Worm (Caenorhabditis elegans): Measurements from ENCODE around the gene T10C6.10.
"Not testable (repeated sequence)": the region's sequence is repeated elsewhere in the genome, so short reads cannot be mapped to it uniquely, and the experiment has no call there.

T10C6.10 gene

DNA sequence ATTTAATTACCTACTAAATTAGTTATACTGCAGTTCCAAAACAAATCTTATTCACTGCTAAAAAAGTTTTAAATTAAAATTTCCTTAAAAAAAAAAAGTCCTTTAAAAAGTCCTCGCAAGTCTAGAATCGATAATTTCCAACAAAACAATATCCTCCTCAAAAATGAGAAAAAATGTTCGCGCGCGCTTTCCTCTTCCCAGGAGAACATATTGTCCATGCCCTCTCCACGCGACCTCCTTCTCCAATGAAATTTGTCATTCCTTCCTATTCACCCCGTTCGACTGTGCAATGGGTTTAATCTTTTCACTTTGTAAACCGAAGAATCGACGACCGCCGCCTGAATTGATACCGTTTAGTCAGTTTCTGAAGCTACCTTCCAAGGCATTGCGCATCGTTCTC, at the start of gene T10C6.10:
Gene T10C6.10, plus strand, starts transcription at position 248 of the 400 bp plus-strand sequence.
- no peak for TF ChIP-seq unc-62 (GFP tag; optimal IDR thresholded peaks at IDR 0.05)

DNA sequence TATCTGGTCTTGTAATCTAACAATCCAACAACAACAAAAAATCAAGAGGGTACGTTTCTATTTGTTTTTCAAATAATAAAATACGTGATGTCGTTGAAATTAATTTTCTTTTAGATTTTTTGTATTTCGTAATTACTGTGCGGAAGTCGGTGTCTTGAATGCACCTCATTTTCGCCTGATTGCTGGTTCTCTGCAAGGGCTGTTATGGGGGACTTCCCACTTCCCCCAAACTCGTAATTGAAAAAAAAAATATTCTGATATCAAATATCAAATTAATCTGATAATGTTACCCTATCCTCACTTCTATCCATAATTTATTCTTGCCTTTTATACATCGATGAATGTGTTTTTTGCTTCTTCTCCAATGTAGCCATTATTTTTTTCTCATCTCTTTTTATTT, 48.1 kb upstream of the T10C6.10 start, which contains the start of gene F36G9.15:
Gene F36G9.15, minus strand, starts transcription at position 101 of the 400 bp plus-strand sequence.
- TF ChIP-seq unc-62 (GFP tag; optimal IDR thresholded peaks at IDR 0.05): no peak

- not testable (repeated sequence) for TF ChIP-seq unc-62 (GFP tag; optimal IDR thresholded peaks at IDR 0.05)
These were observed 44.4 kb upstream of the T10C6.10 start, which contains the start of gene C06C6.7 for ce11 chrV:15991850-15992249. Gene C06C6.7 (plus strand): TSS chrV:15992150.

DNA sequence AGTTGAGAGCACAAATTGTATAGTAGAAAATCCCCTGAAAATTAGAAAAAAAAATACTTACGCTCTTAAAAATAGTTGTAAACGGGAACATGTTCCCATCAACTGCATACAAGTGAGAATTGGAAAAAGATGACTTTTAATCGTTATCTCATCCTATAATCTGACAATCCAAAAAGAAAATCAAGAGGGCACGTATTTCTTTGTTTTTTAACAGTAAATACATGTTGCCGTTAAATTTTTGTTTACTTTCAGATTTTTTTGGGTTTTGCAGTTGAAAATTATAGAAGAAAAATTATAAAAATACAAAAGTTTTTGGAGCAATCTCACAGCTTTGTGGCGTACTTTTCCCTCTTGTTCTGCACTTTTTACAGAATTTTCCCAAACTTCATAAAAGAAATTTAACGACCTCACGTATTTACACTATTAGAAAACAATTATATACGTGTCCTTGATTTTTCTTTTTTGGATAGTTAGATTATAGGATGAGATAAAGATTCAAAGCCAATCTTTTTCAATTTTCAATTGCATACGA, 39.5 kb upstream of the T10C6.10 start, which contains the start of the genes C06C6.9 and C06C6.8:
Gene C06C6.9, minus strand, starts transcription at position 101 of the 532 bp plus-strand sequence.
Gene C06C6.8, plus strand, starts transcription at position 482 of the 532 bp plus-strand sequence.
- TF ChIP-seq unc-62 (GFP tag; optimal IDR thresholded peaks at IDR 0.05): no peak

DNA sequence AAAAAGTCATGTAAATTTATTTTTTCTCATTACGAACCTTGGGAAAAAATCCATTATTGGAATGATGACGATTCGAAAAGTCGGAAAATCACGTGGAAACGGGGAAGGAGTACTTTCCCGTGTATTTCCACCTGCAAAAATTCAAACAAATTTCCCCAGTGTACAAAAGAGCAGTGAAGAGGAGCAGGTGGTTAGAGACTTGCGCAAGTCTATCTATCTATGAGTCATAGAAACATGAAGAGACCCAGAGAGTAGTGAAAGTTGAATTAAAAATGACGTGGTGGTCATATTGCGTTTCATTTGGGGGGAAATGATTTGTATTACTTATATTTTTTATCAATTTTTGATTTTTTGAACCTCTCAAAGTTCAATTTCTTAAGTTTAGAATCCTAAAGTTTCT, 35.8 kb upstream of the T10C6.10 start, which contains the start of gene nhr-50:
Gene nhr-50, minus strand, starts transcription at position 199 of the 400 bp plus-strand sequence.
- no peak for TF ChIP-seq unc-62 (GFP tag; optimal IDR thresholded peaks at IDR 0.05)

DNA sequence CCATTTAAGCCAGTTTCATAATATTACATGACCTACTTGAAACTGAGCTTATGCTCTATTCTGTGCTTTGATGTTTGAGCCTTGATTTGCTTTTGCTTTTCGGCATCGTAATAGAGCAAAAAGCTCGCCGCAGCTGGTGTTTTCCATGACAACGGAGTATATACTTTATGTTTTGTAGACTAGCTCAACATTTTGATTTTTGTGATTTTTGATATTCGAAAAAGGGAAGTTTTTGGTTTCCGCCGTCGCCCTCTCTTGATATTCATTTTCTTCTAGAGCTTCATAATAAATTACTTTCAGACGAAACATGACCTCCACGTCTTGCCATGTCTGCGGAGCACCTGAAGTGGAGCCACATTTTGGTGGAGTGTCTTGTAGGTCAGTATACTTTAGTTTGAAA, 33.9 kb upstream of the T10C6.10 start, which contains the start of gene nhr-63:
Gene nhr-63, plus strand, starts transcription at position 301 of the 400 bp plus-strand sequence.
- no peak for TF ChIP-seq unc-62 (GFP tag; optimal IDR thresholded peaks at IDR 0.05)

DNA sequence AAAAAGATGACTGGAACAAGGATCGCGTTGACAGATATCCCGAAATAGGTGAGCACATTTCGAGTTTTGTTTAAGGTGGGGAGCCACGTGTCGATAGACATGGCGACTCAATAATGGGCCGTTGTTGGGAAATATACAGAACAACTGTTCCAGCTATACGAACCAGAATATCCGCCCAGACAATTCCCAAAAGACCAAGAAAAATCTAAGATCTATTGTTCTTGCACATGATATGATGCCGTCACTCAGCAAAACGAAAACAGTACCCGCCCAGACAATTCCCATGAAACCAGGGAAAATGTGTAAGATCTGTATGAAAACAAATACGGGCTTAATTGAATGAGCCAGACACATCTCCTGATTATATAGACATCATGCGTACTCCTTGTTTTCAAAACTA, 28.7 kb upstream of the T10C6.10 start, which contains the start of gene str-231:
Gene str-231, minus strand, starts transcription at position 101 of the 400 bp plus-strand sequence.
- no peak for TF ChIP-seq unc-62 (GFP tag; optimal IDR thresholded peaks at IDR 0.05)

ce11 chrV:16009564-16009963, 26.6 kb upstream of the T10C6.10 start, which contains the start of gene str-233:
Gene str-233 (minus strand): TSS chrV:16009664.
- TF ChIP-seq unc-62 (GFP tag; optimal IDR thresholded peaks at IDR 0.05): no peak

- TF ChIP-seq unc-62 (GFP tag; optimal IDR thresholded peaks at IDR 0.05): no peak
These were observed 20.6 kb upstream of the T10C6.10 start, which contains the start of gene str-232 for ce11 chrV:16015652-16016051. Gene str-232 (minus strand): TSS chrV:16015752.

DNA sequence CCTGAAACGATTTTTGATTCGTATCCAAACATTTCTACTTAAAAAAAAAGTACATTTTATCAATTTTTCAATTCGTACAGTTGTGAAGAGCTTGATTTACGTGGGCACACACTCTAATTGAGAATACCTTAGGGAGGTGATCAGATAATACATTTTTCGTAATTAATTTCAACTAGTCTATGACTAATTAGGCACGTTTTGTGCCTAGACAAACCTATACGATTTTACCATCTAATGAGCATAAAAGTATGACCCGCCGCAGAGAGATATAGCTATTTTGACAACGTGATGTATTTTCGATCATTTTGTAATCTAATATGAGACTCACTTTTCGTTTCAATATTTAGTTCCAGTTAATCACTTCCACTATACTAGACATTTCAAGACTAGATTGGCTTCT, 19.2 kb upstream of the T10C6.10 start:
- TF ChIP-seq unc-62 (GFP tag; optimal IDR thresholded peaks at IDR 0.05): no peak

DNA sequence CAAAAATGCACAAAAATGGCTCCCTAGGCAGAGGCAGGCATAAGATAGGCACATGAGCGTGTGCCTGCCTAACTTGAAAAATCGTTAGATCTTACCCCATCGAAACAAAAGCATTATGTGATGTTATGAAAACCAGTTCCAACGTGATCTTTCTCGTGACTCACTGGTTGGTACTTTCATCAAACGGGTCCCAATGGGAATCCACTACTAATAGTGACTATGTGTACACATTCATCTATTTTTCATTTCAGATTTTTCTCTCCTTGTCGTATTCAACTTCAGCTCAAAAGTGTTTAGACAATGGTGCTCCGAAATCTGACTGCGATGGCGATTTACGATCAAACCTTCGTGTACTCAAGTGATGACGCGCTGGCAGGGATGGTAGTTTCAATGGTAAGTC, 18.5 kb upstream of the T10C6.10 start, which contains the start of gene srx-43:
Gene srx-43, plus strand, starts transcription at position 301 of the 400 bp plus-strand sequence.
- TF ChIP-seq unc-62 (GFP tag; optimal IDR thresholded peaks at IDR 0.05): no peak

DNA sequence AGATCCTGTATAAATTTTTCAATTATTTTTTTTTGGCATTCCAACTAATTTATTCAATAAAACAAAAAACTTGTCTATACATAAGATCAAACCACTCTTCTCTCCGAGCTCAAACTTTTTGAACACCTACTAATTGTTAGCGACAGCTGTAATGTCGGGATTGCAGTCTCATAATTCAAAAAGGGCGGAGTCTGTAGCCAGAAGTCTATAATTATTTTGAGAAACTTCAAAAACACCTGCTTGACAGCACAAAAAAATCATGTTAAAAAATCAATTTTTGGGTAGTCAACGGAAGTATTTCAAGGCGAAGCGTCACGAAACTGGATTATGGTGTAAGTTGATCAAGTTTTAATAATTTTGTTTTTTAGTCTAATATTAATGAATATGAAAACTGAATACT, 16.2 kb upstream of the T10C6.10 start, which contains the start of gene srx-44:
Gene srx-44, plus strand, starts transcription at position 301 of the 400 bp plus-strand sequence.
- no peak for TF ChIP-seq unc-62 (GFP tag; optimal IDR thresholded peaks at IDR 0.05)

- TF ChIP-seq unc-62 (GFP tag; optimal IDR thresholded peaks at IDR 0.05): no peak
These were observed 13.6 kb upstream of the T10C6.10 start for ce11 chrV:16022600-16022999.

DNA sequence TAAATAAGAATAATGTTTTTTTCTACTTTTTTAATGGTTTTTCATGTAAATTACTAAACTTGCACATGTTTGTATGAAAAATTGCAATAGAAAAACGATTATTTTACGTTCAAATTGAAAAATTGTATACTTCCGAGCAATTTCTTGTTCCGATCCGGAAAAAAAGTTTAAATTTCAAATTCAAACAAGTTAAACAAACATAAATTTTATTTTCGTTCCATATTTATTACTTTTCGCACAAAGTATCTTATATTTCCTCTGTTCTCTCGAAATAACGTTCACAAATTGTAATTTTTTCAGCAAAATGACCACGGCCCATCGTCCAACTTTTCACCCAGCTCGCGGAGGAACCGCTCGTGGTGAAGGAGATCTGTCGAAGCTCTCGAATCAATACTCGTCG, 13.2 kb upstream of the T10C6.10 start, which contains the start of gene cwc-15:
Gene cwc-15, plus strand, starts transcription at position 301 of the 400 bp plus-strand sequence.
- no peak for TF ChIP-seq unc-62 (GFP tag; optimal IDR thresholded peaks at IDR 0.05)

ce11 chrV:16023559-16023958, 12.7 kb upstream of the T10C6.10 start:
- TF ChIP-seq unc-62 (GFP tag; optimal IDR thresholded peaks at IDR 0.05): no peak

DNA sequence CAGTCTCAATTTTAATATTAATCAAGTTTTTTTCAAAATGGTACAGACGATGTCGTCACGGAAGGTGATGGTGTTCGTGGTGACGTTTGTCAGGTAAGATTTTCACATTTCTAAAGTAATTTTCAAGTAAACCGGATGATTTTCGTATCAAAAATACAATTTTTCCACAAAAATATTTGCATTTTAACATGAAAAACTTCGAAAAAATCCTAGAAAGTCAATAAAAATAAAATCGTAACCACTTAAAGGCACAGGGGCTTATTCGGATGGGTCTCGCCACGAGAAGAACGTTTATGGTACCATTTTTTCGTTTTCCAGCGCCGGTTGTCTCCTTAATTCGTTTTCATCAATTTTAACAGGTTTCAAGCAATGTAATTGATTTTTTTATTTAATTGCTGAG, 11.9 kb upstream of the T10C6.10 start, which contains the start of gene T10C6.6:
Gene T10C6.6, plus strand, starts transcription at position 27 of the 400 bp plus-strand sequence.
- no peak for TF ChIP-seq unc-62 (GFP tag; optimal IDR thresholded peaks at IDR 0.05)

DNA sequence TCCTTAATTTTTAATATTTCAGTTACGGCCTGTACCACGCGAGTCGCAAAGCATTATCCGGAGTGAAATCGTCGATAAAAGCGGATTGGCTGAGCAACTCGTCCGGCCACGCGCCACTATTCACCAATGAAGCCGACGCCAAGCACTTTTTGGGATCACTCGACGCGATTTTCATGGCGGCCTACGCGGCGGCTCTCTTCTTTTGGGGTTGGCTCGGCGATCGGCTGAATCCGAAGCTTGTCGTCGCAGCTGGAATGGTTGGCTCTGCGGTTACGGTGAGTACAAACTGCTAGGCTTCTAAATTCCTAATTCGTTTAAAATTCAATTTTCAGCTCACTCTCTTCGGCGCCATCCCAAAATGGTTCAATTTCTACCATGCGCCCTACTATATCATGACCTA, 11.3 kb upstream of the T10C6.10 start:
- no peak for TF ChIP-seq unc-62 (GFP tag; optimal IDR thresholded peaks at IDR 0.05)
